Fruit fly (Drosophila melanogaster): ENCODE results near the gene CG14892.

Gene CG14892

DNA sequence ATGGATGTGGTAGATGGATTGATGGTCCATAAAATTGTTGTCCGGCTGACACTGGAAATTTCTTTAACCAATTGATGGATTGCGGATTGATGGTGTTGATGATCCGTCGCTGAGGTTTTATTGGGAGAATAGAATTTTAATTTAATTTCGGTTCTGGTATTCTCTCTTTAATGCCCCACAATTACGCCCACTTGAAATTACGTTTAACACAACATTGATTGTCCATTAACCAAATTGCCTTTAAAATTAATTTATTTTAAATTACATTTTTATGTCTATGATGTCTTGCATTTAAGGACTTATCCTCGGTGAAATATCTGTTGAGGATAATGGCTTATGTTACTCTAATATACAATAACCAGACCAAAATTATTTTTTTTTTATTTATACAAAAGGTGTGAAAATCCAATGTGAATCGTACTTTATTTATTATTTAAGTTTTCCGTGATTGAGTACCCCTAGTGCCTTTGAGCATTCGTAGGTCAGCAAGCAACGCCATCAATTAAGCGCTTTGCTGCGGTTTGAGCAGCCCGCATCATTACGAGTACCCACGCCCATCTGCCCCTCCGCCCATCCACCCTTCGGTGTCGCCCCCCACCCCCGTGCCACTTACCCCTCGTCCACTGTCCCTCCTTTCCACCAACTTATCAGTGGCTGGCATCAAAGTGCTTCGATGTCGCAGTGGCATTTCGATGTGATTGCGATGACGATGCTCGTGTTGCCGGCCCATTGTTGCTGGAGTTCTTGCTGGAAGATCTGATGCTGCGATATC, 40.6 kb upstream of the CG14892 start:
- no peak for TF ChIP-seq grau (tag; optimal IDR thresholded peaks at IDR 0.05)
- TF ChIP-seq CG12104 (GFP tag; optimal IDR thresholded peaks at IDR 0.05), result peak; percentile 60
- TF ChIP-seq tll (GFP tag; optimal IDR thresholded peaks at IDR 0.05), result no peak
- TF ChIP-seq CG7839 (tag; optimal IDR thresholded peaks at IDR 0.05), result peak; percentile 6
- peak; percentile 12 for TF ChIP-seq CG12391 (tag; optimal IDR thresholded peaks at IDR 0.05)
- TF ChIP-seq gcm2 (GFP tag; optimal IDR thresholded peaks at IDR 0.05), result no peak
- TF ChIP-seq CoRest (tag; optimal IDR thresholded peaks at IDR 0.05), result peak; percentile 17
- TF ChIP-seq Meics (GFP tag; optimal IDR thresholded peaks at IDR 0.05), result peak; percentile 11
- TF ChIP-seq D (optimal IDR thresholded peaks at IDR 0.05), result no peak
- no peak for TF ChIP-seq D (GFP tag; optimal IDR thresholded peaks at IDR 0.05)
- peak; percentile 16 for TF ChIP-seq fd96Cb (tag; optimal IDR thresholded peaks at IDR 0.05)
- TF ChIP-seq Sox100B (GFP tag; optimal IDR thresholded peaks at IDR 0.05), result peak; percentile 56
- peak; percentile 42 for TF ChIP-seq Blimp-1 (GFP tag; optimal IDR thresholded peaks at IDR 0.05)
- TF ChIP-seq mirr (GFP tag; optimal IDR thresholded peaks at IDR 0.05), result no peak
- no peak for TF ChIP-seq CG3163 (GFP tag; optimal IDR thresholded peaks at IDR 0.05)
- TF ChIP-seq sr (GFP tag; IDR thresholded peaks at IDR 0.05), result 0 out of 3 replicates have a peak, but pooled peaks have one; percentile 28
- 0 out of 3 replicates have a peak, but pooled peaks have one; percentile 32 for TF ChIP-seq CG34422 (GFP tag; IDR thresholded peaks at IDR 0.05)
- TF ChIP-seq crol (GFP tag; IDR thresholded peaks at IDR 0.05), result peak; percentile 92
- peak; percentile 81 for TF ChIP-seq gcm (GFP tag; optimal IDR thresholded peaks at IDR 0.05)
- no peak for TF ChIP-seq slp2 (GFP tag; optimal IDR thresholded peaks at IDR 0.05)
- TF ChIP-seq pfk (GFP tag; optimal IDR thresholded peaks at IDR 0.05), result no peak
- TF ChIP-seq Bgb (GFP tag; IDR thresholded peaks at IDR 0.05; ENCODE audit: partially characterized antibody), result 0 out of 2 replicates have a peak, but pooled peaks have one; percentile 21
- TF ChIP-seq CG17802 (tag; optimal IDR thresholded peaks at IDR 0.05), result peak; percentile 9
- peak; percentile 1 for TF ChIP-seq nmo (GFP tag; optimal IDR thresholded peaks at IDR 0.05)
- TF ChIP-seq row (GFP tag; IDR thresholded peaks at IDR 0.05), result peak; percentile 25; the same call in 1 of the 3 replicates
- TF ChIP-seq kni (GFP tag; optimal IDR thresholded peaks at IDR 0.05), result peak; percentile 1
- peak in 1 of 2 experiments; percentile 2 for TF ChIP-seq Hr51 (GFP tag; optimal IDR thresholded peaks at IDR 0.05)
- peak; percentile 40 for TF ChIP-seq D19A (tag; optimal IDR thresholded peaks at IDR 0.05)
- peak; percentile 24 for TF ChIP-seq grn (GFP tag; optimal IDR thresholded peaks at IDR 0.05)
- TF ChIP-seq CG8765 (GFP tag; IDR thresholded peaks at IDR 0.05), result no peak
- peak; percentile 57 for TF ChIP-seq CG18262 (tag; optimal IDR thresholded peaks at IDR 0.05)
- peak; percentile 23 for TF ChIP-seq gem (tag; optimal IDR thresholded peaks at IDR 0.05)
- peak; percentile 24 for TF ChIP-seq CG7556 (GFP tag; optimal IDR thresholded peaks at IDR 0.05)
- TF ChIP-seq CG9437 (GFP tag; optimal IDR thresholded peaks at IDR 0.05), result peak; percentile 23
- peak; percentile 18 for TF ChIP-seq CG4424 (GFP tag; optimal IDR thresholded peaks at IDR 0.05)
- peak; percentile 51; the same call in 1 of the 2 replicates for TF ChIP-seq chm (GFP tag; IDR thresholded peaks at IDR 0.05)
- peak; percentile 61 for TF ChIP-seq CG14710 (tag; optimal IDR thresholded peaks at IDR 0.05)
- TF ChIP-seq phol (tag; optimal IDR thresholded peaks at IDR 0.05), result peak; percentile 60
- no peak for TF ChIP-seq dm (GFP tag; optimal IDR thresholded peaks at IDR 0.05)
- TF ChIP-seq tap (tag; optimal IDR thresholded peaks at IDR 0.05), result peak; percentile 17
- peak; percentile 44 for TF ChIP-seq CG11504 (tag; optimal IDR thresholded peaks at IDR 0.05)
- TF ChIP-seq ato (GFP tag; IDR thresholded peaks at IDR 0.05; ENCODE audit: partially characterized antibody), result 0 out of 2 replicates have a peak, but pooled peaks have one; percentile 24
- peak; percentile 20 for TF ChIP-seq CG30403 (GFP tag; optimal IDR thresholded peaks at IDR 0.05)
- TF ChIP-seq chinmo (GFP tag; IDR thresholded peaks at IDR 0.05; ENCODE audit: partially characterized antibody), result peak; percentile 62; the same call in 1 of the 4 replicates
- peak; percentile 18 for TF ChIP-seq CG2712 (tag; optimal IDR thresholded peaks at IDR 0.05)
- peak; percentile 59 for TF ChIP-seq CG2678 (tag; optimal IDR thresholded peaks at IDR 0.05)
- peak; percentile 46 for TF ChIP-seq CG9727 (GFP tag; optimal IDR thresholded peaks at IDR 0.05)
